Worm (Caenorhabditis elegans) whole organism, young adult: ENCODE results near the gene T04F3.3.

Experiments
- B0035.1 ChIP-seq: sonication (generic microtip); optimal IDR thresholded peaks from 2 replicates; lab custom pipeline; 2016; ENCODE audit warnings: missing genetic modification characterization, mild to moderate bottlenecking, missing compliant biosample characterization, missing genotype, missing genetic modification reagents
- let-526 ChIP-seq: fragments of 200-800 bp; sonication (Bioruptor generic); IDR thresholded peaks from 2 replicates; pipeline ENCODE4 v1.3.6; 2022; ENCODE audit warnings: missing genetic modification reagents, missing genetic modification characterization, missing compliant biosample characterization
- snpc-4 ChIP-seq, 5 experiments: fragments of 150-350 bp in 1 of 5; sonication (generic microtip) in 4 of 5; optimal IDR thresholded peaks; 2 replicates each; lab custom pipeline; 2014 to 2018; ENCODE audit warnings: missing genetic modification characterization in 5 of 5, missing biosample characterization in 3 of 5, antibody characterized with exemption in 2 of 5, mild to moderate bottlenecking in 2 of 5, missing compliant biosample characterization in 2 of 5, missing genotype in 2 of 5, moderate library complexity in 2 of 5, missing genetic modification reagents in 1 of 5

DNA sequence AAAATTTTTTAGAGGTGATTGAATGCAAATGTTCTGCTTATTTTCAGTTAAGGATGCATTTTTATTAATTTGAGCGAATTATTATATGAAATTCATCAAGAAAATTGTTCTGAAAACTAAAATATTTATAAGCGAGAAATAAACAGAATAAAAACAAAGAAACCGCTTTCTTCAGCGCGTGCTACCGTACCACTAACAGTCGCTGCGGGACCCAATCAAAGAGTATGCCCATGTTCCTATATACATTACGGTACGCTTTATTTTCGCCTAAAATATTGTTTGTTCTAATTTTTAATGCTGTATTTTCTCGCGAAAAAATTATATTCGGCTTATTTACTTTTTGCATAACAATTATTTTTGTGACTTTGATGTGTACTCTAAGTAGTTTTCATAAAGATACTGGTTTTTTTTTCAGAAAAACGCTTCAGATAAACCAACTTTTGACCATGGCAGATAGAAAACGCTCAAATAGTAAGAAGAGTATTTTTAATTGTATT lies 29.1 kb downstream of the T04F3.3 start, which contains the start of gene F55A11.8:
- TF ChIP-seq B0035.1 (tag; lab: Kevin White, UChicago) (no peak), snpc-4 (GFP tag; optimal IDR thresholded peaks at IDR 0.05; lab: Kevin White, UChicago) (no peak), snpc-4 (tag; optimal IDR thresholded peaks at IDR 0.05; lab: Kevin White, UChicago) (no peak), let-526 (no peak)
